Worm (Caenorhabditis elegans) whole organism, L1 larva: ENCODE results near the gene ric-8.

Experiments used
- C04F5.9 ChIP-seq: sonication (generic microtip); optimal IDR thresholded peaks from 2 replicates; lab custom pipeline; 2016; ENCODE audit warnings: missing genetic modification characterization, missing compliant biosample characterization
- C16A3.4 ChIP-seq: fragments of 150-350 bp; optimal IDR thresholded peaks from 2 replicates; lab custom pipeline; 2014; ENCODE audit warnings: missing biosample characterization, missing genetic modification characterization
- C34B4.2 ChIP-seq: sonication (generic microtip); optimal IDR thresholded peaks from 2 replicates; lab custom pipeline; 2017; ENCODE audit warnings: mild to moderate bottlenecking, missing genetic modification characterization, missing compliant biosample characterization
- Y116A8C.19 ChIP-seq: sonication (generic microtip); optimal IDR thresholded peaks from 2 replicates; lab custom pipeline; 2016; ENCODE audit warnings: missing compliant biosample characterization, missing genetic modification characterization, borderline replicate concordance
- aha-1 ChIP-seq: fragments of 150-350 bp; optimal IDR thresholded peaks from 2 replicates; lab custom pipeline; 2014; ENCODE audit warnings: missing biosample characterization, missing genetic modification characterization
- alr-1 ChIP-seq: fragments of 200-800 bp; sonication (Bioruptor generic); optimal IDR thresholded peaks from 2 replicates; lab custom pipeline; 2018; ENCODE audit warnings: borderline replicate concordance, mild to moderate bottlenecking, missing genetic modification characterization, missing compliant biosample characterization
- aly-2 ChIP-seq: fragments of 150-350 bp; optimal IDR thresholded peaks from 2 replicates; lab custom pipeline; 2014; ENCODE audit warnings: missing biosample characterization, missing genetic modification characterization
- ceh-63 ChIP-seq: fragments of 200-800 bp; sonication (Bioruptor generic); optimal IDR thresholded peaks from 2 replicates; lab custom pipeline; 2018; ENCODE audit warnings: mild to moderate bottlenecking, missing genetic modification characterization, missing compliant biosample characterization
- ceh-82 ChIP-seq, 3 experiments: fragments of 150-350 bp in 1 of 3; sonication (generic microtip) in 2 of 3; optimal IDR thresholded peaks; 2 replicates each; lab custom pipeline; 2014 to 2017; ENCODE audit warnings: missing biosample characterization in 3 of 3, missing genetic modification characterization in 3 of 3
- ces-1 ChIP-seq: fragments of 150-350 bp; optimal IDR thresholded peaks from 2 replicates; lab custom pipeline; 2014; ENCODE audit warnings: missing biosample characterization, missing genetic modification reagents, missing genetic modification characterization
- efl-1 ChIP-seq, 4 experiments: fragments of 150-350 bp; optimal IDR thresholded peaks in 3 of 4; peaks in 1 of 4; 1 replicate in 1 of 4; 2 replicates in 3 of 4; lab custom pipeline; 2014; ENCODE audit warnings: missing biosample characterization in 2 of 4, missing genetic modification characterization in 2 of 4, missing genetic modification reagents in 2 of 4
- efl-3 ChIP-seq: fragments of 200-800 bp; sonication (Bioruptor generic); optimal IDR thresholded peaks from 2 replicates; lab custom pipeline; 2018; ENCODE audit warnings: mild to moderate bottlenecking, missing genetic modification characterization, missing compliant biosample characterization
- egl-27 ChIP-seq, 2 experiments: fragments of 150-350 bp in 1 of 2; sonication (generic microtip); optimal IDR thresholded peaks; 3 replicates each; lab custom pipeline; 2017 to 2018; ENCODE audit warnings: missing biosample characterization in 2 of 2, missing genetic modification characterization in 2 of 2, missing genetic modification reagents in 2 of 2
- elt-3 ChIP-seq, 6 experiments: fragments of 150-350 bp in 1 of 6; sonication (generic microtip); optimal IDR thresholded peaks; 2 replicates each; lab custom pipeline; 2017 to 2018; ENCODE audit warnings: missing biosample characterization in 6 of 6, missing genetic modification characterization in 6 of 6, inconsistent platforms in 1 of 6
- fkh-10 ChIP-seq: sonication (generic microtip); optimal IDR thresholded peaks from 2 replicates; lab custom pipeline; 2017; ENCODE audit warnings: missing biosample characterization, missing genetic modification reagents, missing genetic modification characterization
- fkh-8 ChIP-seq: sonication (generic microtip); optimal IDR thresholded peaks from 2 replicates; lab custom pipeline; 2016; ENCODE audit warnings: mild to moderate bottlenecking, missing genetic modification characterization, missing compliant biosample characterization
- lin-39 ChIP-seq: fragments of 150-350 bp; optimal IDR thresholded peaks from 2 replicates; lab custom pipeline; 2014; ENCODE audit warnings: missing biosample characterization, missing genetic modification reagents, missing genetic modification characterization
- lsy-2 ChIP-seq, 2 experiments: fragments of 150-350 bp; optimal IDR thresholded peaks; 2 replicates each; lab custom pipeline; 2014; ENCODE audit warnings: missing biosample characterization in 2 of 2, missing genetic modification characterization in 2 of 2
- mdl-1 ChIP-seq, 2 experiments: fragments of 150-350 bp; optimal IDR thresholded peaks; 2 replicates each; lab custom pipeline; 2014 to 2017; ENCODE audit warnings: missing biosample characterization in 2 of 2, missing genetic modification characterization in 2 of 2, inconsistent platforms in 1 of 2
- mef-2 ChIP-seq: fragments of 150-350 bp; optimal IDR thresholded peaks from 2 replicates; lab custom pipeline; 2014; ENCODE audit warnings: missing biosample characterization, missing genetic modification characterization
- mep-1 ChIP-seq: fragments of 150-350 bp; optimal IDR thresholded peaks from 2 replicates; lab custom pipeline; 2014; ENCODE audit warnings: missing biosample characterization, missing genetic modification characterization
- nhr-47 ChIP-seq: sonication (generic microtip); optimal IDR thresholded peaks from 2 replicates; lab custom pipeline; 2016; ENCODE audit warnings: mild to moderate bottlenecking, missing genetic modification characterization, moderate library complexity, missing compliant biosample characterization
- nhr-71 ChIP-seq: sonication (generic microtip); optimal IDR thresholded peaks from 2 replicates; lab custom pipeline; 2016; ENCODE audit warnings: mild to moderate bottlenecking, missing genetic modification characterization, moderate library complexity, missing compliant biosample characterization
- nhr-77 ChIP-seq: fragments of 150-350 bp; optimal IDR thresholded peaks from 2 replicates; lab custom pipeline; 2014; ENCODE audit warnings: missing biosample characterization, missing genetic modification characterization
- nhr-85 ChIP-seq: sonication (generic microtip); peaks from one replicate; lab custom pipeline; 2016; ENCODE audit warnings: missing genetic modification characterization, inconsistent platforms, missing compliant biosample characterization
- pax-3 ChIP-seq: fragments of 200-800 bp; sonication (Bioruptor generic); optimal IDR thresholded peaks from 2 replicates; lab custom pipeline; 2018; ENCODE audit warnings: mild to moderate bottlenecking, missing genetic modification characterization, moderate library complexity, missing compliant biosample characterization
- pqm-1 ChIP-seq: sonication (generic microtip); optimal IDR thresholded peaks from 3 replicates; lab custom pipeline; 2017; ENCODE audit warnings: missing biosample characterization, missing genetic modification characterization
- snu-23 ChIP-seq: sonication (generic microtip); optimal IDR thresholded peaks from 2 replicates; lab custom pipeline; 2016; ENCODE audit warnings: missing genetic modification characterization, missing compliant biosample characterization
- sox-4 ChIP-seq: sonication (generic microtip); optimal IDR thresholded peaks from 2 replicates; lab custom pipeline; 2016; ENCODE audit warnings: missing genetic modification characterization, missing compliant biosample characterization
- sup-37 ChIP-seq: fragments of 200-800 bp; sonication (Bioruptor generic); optimal IDR thresholded peaks from 2 replicates; lab custom pipeline; 2018; ENCODE audit warnings: mild to moderate bottlenecking, missing genetic modification characterization, missing compliant biosample characterization
- swsn-7 ChIP-seq: sonication (generic microtip); optimal IDR thresholded peaks from 2 replicates; lab custom pipeline; 2016; ENCODE audit warnings: missing genetic modification characterization, missing compliant biosample characterization
- tbx-2 ChIP-seq: sonication (generic microtip); optimal IDR thresholded peaks from 2 replicates; lab custom pipeline; 2016; ENCODE audit warnings: missing genetic modification characterization, missing compliant biosample characterization
- unc-30 ChIP-seq: sonication (generic microtip); optimal IDR thresholded peaks from 2 replicates; lab custom pipeline; 2017; ENCODE audit warnings: missing biosample characterization, missing genetic modification characterization
- zip-4 ChIP-seq: fragments of 200-800 bp; sonication (Bioruptor generic); optimal IDR thresholded peaks from 2 replicates; lab custom pipeline; 2018; ENCODE audit warnings: mild to moderate bottlenecking, missing genetic modification characterization, moderate library complexity, missing compliant biosample characterization
- ztf-4 ChIP-seq: fragments of 150-350 bp; optimal IDR thresholded peaks from 2 replicates; lab custom pipeline; 2014; ENCODE audit warnings: missing biosample characterization, missing genetic modification characterization

ric-8 gene

DNA sequence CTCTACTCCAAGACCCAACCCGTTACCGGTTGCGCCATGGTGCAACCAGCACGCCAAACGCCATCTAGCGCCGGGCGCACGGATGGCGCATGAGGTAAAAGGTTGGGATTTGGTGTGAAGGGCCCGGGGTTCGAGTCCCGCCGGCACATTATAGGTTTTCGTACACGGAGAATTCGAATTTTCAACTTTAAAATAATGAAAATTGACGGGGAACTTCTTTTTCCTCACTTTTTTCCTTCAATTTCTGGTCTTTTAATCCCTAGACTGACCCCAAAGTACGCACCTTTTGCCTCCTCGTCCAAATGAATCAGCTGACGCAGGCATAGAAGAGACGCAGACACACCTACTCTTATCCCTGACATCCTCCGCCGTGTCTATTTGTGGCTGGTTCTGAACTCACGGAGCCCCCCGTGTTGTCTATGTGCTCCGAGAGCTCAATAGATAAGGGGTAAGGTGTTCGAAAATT lies 39.2 kb upstream of the ric-8 start (continued):
- TF ChIP-seq unc-30 (tag; lab: Kevin White, UChicago): no peak
- TF ChIP-seq ceh-63: no peak
- TF ChIP-seq snu-23 (GFP tag; lab: Kevin White, UChicago): peak; percentile 62
- no peak for TF ChIP-seq mef-2
- no peak for TF ChIP-seq ces-1 (GFP tag; lab: Kevin White, UChicago)
- TF ChIP-seq mdl-1 (tag; optimal IDR thresholded peaks at IDR 0.05; lab: Kevin White, UChicago): peak in 1 of 2 experiments; percentile 37
- no peak for TF ChIP-seq C34B4.2
- TF ChIP-seq nhr-47: peak; percentile 53
- TF ChIP-seq C16A3.4 (tag; lab: Kevin White, UChicago): peak; percentile 1
- peak; percentile 60 for TF ChIP-seq fkh-8 (tag; lab: Kevin White, UChicago)
- no peak for TF ChIP-seq elt-3 (tag; optimal IDR thresholded peaks at IDR 0.05; lab: Kevin White, UChicago)
- peak; percentile 61 for TF ChIP-seq nhr-71 (tag; lab: Kevin White, UChicago)

DNA sequence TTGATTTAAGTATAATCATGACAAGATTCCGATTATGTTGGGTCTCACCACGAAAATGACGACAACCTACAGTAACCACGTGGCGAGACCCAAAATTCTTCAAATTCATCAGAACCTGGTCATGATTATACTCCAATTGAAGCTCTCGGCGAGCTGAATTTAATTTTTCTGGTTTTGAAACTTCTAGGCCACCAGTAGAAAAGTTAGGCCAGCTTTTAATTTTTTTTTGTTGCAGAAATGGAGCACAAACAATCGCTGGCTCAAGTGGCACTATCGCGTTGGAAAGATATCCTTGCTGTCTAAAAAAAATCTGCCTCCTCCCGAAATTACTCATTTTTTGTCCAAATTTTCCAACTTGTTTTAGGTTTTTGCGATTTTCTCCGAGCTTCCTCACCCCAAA lies 36.2 kb upstream of the ric-8 start:
- TF ChIP-seq C04F5.9 (tag; lab: Kevin White, UChicago) (no peak), Y116A8C.19 (tag; lab: Kevin White, UChicago) (no peak), aha-1 (tag; lab: Kevin White, UChicago) (no peak), efl-1 (optimal IDR thresholded peaks at IDR 0.05; lab: Kevin White, UChicago) (no peak), efl-1 (GFP tag; optimal IDR thresholded peaks at IDR 0.05 in 1 of 2; lab: Kevin White, UChicago) (peak in 1 of 2 experiments; percentile 43), lin-39 (tag; lab: Kevin White, UChicago) (no peak), fkh-10 (GFP tag; lab: Kevin White, UChicago) (no peak), ztf-4 (no peak), ces-1 (GFP tag; lab: Kevin White, UChicago) (no peak)

DNA sequence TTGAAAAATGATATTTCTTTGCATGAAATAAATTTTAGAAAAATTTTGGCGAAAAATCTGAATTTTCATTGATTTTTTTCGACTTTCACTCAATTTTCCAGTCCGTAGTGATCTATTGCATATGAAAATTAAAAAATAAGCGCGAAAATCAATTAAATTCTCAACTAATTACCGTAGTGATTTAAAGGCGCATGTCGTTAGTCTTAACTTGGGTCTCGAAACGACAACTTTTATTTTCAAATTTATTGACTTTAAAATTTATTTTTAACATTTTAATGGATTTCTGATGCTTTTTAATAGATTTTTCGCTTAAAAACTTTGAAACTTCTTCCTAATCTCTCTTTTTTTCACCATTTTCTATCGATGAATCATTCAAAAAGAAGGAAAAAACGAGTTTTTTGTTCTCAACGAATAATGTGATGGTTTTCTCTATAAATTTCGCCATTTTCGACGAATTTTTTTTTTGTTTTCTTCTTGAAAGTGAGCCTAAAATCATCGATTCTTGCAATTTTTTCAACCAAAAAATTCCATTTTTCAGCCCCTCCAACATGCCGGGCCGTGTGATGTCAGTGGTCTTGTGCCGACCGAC lies 35.2 kb upstream of the ric-8 start, which contains the start of gene vamp-7:
Gene vamp-7, plus strand, starts transcription at position 539 of the 589 bp plus-strand sequence.
- peak in 1 of 2 experiments; percentile 4 for TF ChIP-seq lsy-2 (tag; optimal IDR thresholded peaks at IDR 0.05; lab: Kevin White, UChicago)
- TF ChIP-seq ztf-4: peak; percentile 49
- TF ChIP-seq zip-4 (GFP tag; lab: Kevin White, UChicago): no peak
- no peak for TF ChIP-seq pax-3 (tag; lab: Kevin White, UChicago)
- no peak for TF ChIP-seq mep-1
- TF ChIP-seq nhr-71 (tag; lab: Kevin White, UChicago): no peak
- TF ChIP-seq alr-1 (tag; lab: Kevin White, UChicago): no peak
- TF ChIP-seq efl-1 (optimal IDR thresholded peaks at IDR 0.05; lab: Kevin White, UChicago): peak in 1 of 2 experiments; percentile 3
- TF ChIP-seq efl-1 (GFP tag; optimal IDR thresholded peaks at IDR 0.05 in 1 of 2; lab: Kevin White, UChicago): no peak
- TF ChIP-seq, all 84 proteins: peak for 3

DNA sequence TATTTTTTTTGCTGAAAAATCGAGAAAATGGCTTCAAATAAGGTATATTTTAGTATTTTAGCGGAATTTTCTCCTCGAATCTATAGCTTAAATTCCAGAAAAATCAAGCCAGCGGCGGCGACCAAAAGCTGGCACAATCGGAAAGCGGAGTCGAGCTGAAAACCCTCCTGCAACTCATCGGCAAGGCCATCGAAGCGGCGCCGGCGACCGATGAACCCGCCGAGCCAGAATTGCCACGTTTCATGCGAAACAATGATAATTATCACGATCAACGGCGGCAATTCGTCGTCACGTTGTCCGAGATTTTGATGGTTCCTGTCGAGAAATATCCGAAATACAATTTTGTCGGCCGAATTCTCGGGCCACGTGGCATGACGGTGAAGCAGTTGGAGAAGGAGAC lies 32.4 kb upstream of the ric-8 start, which contains the start of gene Y69A2AR.32:
Gene Y69A2AR.32, plus strand, starts transcription at position 28 of the 400 bp plus-strand sequence.
- TF ChIP-seq snu-23 (GFP tag; lab: Kevin White, UChicago) (no peak), aha-1 (tag; lab: Kevin White, UChicago) (no peak), swsn-7 (tag; lab: Kevin White, UChicago) (no peak), tbx-2 (tag; lab: Kevin White, UChicago) (no peak), lin-39 (tag; lab: Kevin White, UChicago) (no peak), pqm-1 (tag; lab: Kevin White, UChicago) (no peak), ceh-63 (no peak), nhr-85 (tag; lab: Kevin White, UChicago) (no peak), C34B4.2 (no peak), nhr-77 (no peak), sup-37 (GFP tag; lab: Kevin White, UChicago) (no peak), ceh-82 (tag; optimal IDR thresholded peaks at IDR 0.05; lab: Kevin White, UChicago) (no peak), fkh-10 (GFP tag; lab: Kevin White, UChicago) (no peak), egl-27 (tag; optimal IDR thresholded peaks at IDR 0.05; lab: Kevin White, UChicago) (no peak), efl-3 (GFP tag; lab: Kevin White, UChicago) (no peak), sox-4 (no peak), aly-2 (tag; lab: Kevin White, UChicago) (no peak), ces-1 (GFP tag; lab: Kevin White, UChicago) (no peak)
- TF ChIP-seq, all 84 proteins: peak for 0
